Fruit fly (Drosophila melanogaster) whole organism, embryonic: ENCODE results near the gene anchor.

Experiments used
- ATbp ChIP-seq: fragments of 200-800 bp; sonication (Bioruptor generic); optimal IDR thresholded peaks from 2 replicates; lab custom pipeline; 2017; ENCODE audit warnings: missing biosample characterization, mild to moderate bottlenecking, missing genetic modification characterization, missing genetic modification reagents
- Atf-2 ChIP-seq: fragments of 200-800 bp; sonication (Bioruptor generic); optimal IDR thresholded peaks from 2 replicates; lab custom pipeline; 2016; ENCODE audit warnings: missing biosample characterization, missing genetic modification characterization
- Bgb ChIP-seq: fragments of 200-800 bp; sonication (Bioruptor generic); IDR thresholded peaks from 2 replicates; pipeline ENCODE4 v1.3.6; 2022; ENCODE audit warnings: missing biosample characterization, missing genetic modification characterization; ENCODE audit not compliant: partially characterized antibody
- CG12236 ChIP-seq: fragments of 200-800 bp; sonication (Bioruptor generic); optimal IDR thresholded peaks from 2 replicates; lab custom pipeline; 2016; ENCODE audit warnings: missing biosample characterization, missing genetic modification characterization
- CG15696 ChIP-seq: fragments of 200-800 bp; sonication (Bioruptor generic); optimal IDR thresholded peaks from 2 replicates; lab custom pipeline; 2019; ENCODE audit warnings: missing biosample characterization, mild to moderate bottlenecking, missing genetic modification characterization, moderate library complexity
- CG1647 ChIP-seq: fragments of 200-800 bp; sonication (Bioruptor generic); optimal IDR thresholded peaks from 3 replicates; lab custom pipeline; 2016; ENCODE audit warnings: missing biosample characterization, missing genetic modification characterization
- CG16779 ChIP-seq: fragments of 200-800 bp; sonication (Bioruptor generic); IDR thresholded peaks from 2 replicates; pipeline ENCODE4 v1.3.6; 2022; ENCODE audit warnings: missing biosample characterization, missing genetic modification characterization
- CG17359 ChIP-seq: fragments of 200-800 bp; sonication (Bioruptor generic); optimal IDR thresholded peaks from 3 replicates; lab custom pipeline; 2018; ENCODE audit warnings: missing biosample characterization, mild to moderate bottlenecking, missing genetic modification characterization, moderate library complexity
- CG18599 ChIP-seq: fragments of 200-800 bp; sonication (Bioruptor generic); optimal IDR thresholded peaks from 3 replicates; lab custom pipeline; 2017; ENCODE audit warnings: missing biosample characterization, missing genetic modification characterization, mild to moderate bottlenecking, moderate library complexity, missing genetic modification reagents
- CG30020 ChIP-seq: fragments of 200-800 bp; optimal IDR thresholded peaks from 2 replicates; lab custom pipeline; 2019; ENCODE audit warnings: missing biosample characterization, mild to moderate bottlenecking, missing genetic modification characterization, moderate library complexity
- CG31388 ChIP-seq: fragments of 200-800 bp; sonication (Bioruptor generic); optimal IDR thresholded peaks from 2 replicates; lab custom pipeline; 2016; ENCODE audit warnings: missing biosample characterization, missing genetic modification characterization
- CG3281 ChIP-seq: fragments of 200-800 bp; sonication (Bioruptor generic); optimal IDR thresholded peaks from 3 replicates; lab custom pipeline; 2017; ENCODE audit warnings: missing biosample characterization, mild to moderate bottlenecking, missing genetic modification characterization
- CG4282 ChIP-seq: fragments of 200-800 bp; sonication (Bioruptor generic); optimal IDR thresholded peaks from 2 replicates; lab custom pipeline; 2016; ENCODE audit warnings: missing biosample characterization, missing genetic modification characterization
- CG4328 ChIP-seq: fragments of 200-800 bp; sonication (Bioruptor generic); optimal IDR thresholded peaks from 3 replicates; lab custom pipeline; 2017; ENCODE audit warnings: missing biosample characterization, missing genetic modification reagents, missing genetic modification characterization
- CG6854 ChIP-seq: fragments of 200-800 bp; sonication (Bioruptor generic); optimal IDR thresholded peaks from 3 replicates; lab custom pipeline; 2017; ENCODE audit warnings: missing biosample characterization, mild to moderate bottlenecking, missing genetic modification characterization
- CG7357 ChIP-seq: fragments of 200-800 bp; sonication (Bioruptor generic); IDR thresholded peaks from 3 replicates; pipeline ENCODE4 v1.3.6; 2022; ENCODE audit warnings: missing biosample characterization, missing genetic modification characterization
- CG7556 ChIP-seq: fragments of 200-800 bp; sonication (Bioruptor generic); optimal IDR thresholded peaks from 2 replicates; lab custom pipeline; 2017; ENCODE audit warnings: missing biosample characterization, mild to moderate bottlenecking, missing genetic modification characterization
- CG7745 ChIP-seq: fragments of 200-800 bp; sonication (Bioruptor generic); optimal IDR thresholded peaks from 2 replicates; lab custom pipeline; 2018; ENCODE audit warnings: missing biosample characterization, mild to moderate bottlenecking, missing genetic modification characterization, moderate library complexity
- Dbx ChIP-seq: fragments of 200-800 bp; sonication (Bioruptor generic); IDR thresholded peaks from 3 replicates; pipeline ENCODE4 v1.3.6; 2022; ENCODE audit warnings: missing biosample characterization, missing genetic modification characterization
- Deaf1 ChIP-seq: fragments of 200-800 bp; optimal IDR thresholded peaks from 3 replicates; lab custom pipeline; 2019; ENCODE audit warnings: missing biosample characterization, mild to moderate bottlenecking, missing genetic modification characterization, moderate library complexity
- Dll ChIP-seq: fragments of 200-800 bp; sonication (Bioruptor generic); IDR thresholded peaks from 4 replicates; pipeline ENCODE4 v1.3.6; 2022; ENCODE audit warnings: missing biosample characterization, missing genetic modification characterization; ENCODE audit not compliant: partially characterized antibody
- Dp ChIP-seq: fragments of 200-800 bp; sonication (Bioruptor generic); optimal IDR thresholded peaks from 2 replicates; lab custom pipeline; 2018; ENCODE audit warnings: missing biosample characterization, mild to moderate bottlenecking, missing genetic modification characterization, moderate library complexity
- Dref ChIP-seq: fragments of 200-800 bp; sonication (Bioruptor generic); IDR thresholded peaks from 2 replicates; pipeline ENCODE4 v1.3.6; 2022; ENCODE audit warnings: missing biosample characterization, missing genetic modification characterization
- ERR ChIP-seq: fragments of 200-800 bp; sonication (Bioruptor generic); optimal IDR thresholded peaks from 2 replicates; lab custom pipeline; 2016; ENCODE audit warnings: missing biosample characterization, missing genetic modification characterization
- HmgZ ChIP-seq: fragments of 200-800 bp; sonication (Bioruptor generic); optimal IDR thresholded peaks from 2 replicates; lab custom pipeline; 2018; ENCODE audit warnings: missing biosample characterization, mild to moderate bottlenecking, missing genetic modification characterization
- Hr78 ChIP-seq, 2 experiments: fragments of 200-800 bp in 1 of 2; fragments of >200 bp in 1 of 2; sonication (Bioruptor generic) in 1 of 2; optimal IDR thresholded peaks; 2 replicates each; lab custom pipeline; 2017 to 2019; ENCODE audit warnings: missing biosample characterization in 2 of 2, missing genetic modification characterization in 2 of 2, mild to moderate bottlenecking in 1 of 2, moderate library complexity in 1 of 2
- Med ChIP-seq: fragments of 200-800 bp; sonication (Bioruptor generic); peaks from one replicate; lab custom pipeline; 2016; ENCODE audit warnings: missing biosample characterization, missing genetic modification characterization, mild to moderate bottlenecking, inconsistent platforms, moderate library complexity
- Ptx1 ChIP-seq: fragments of 200-800 bp; sonication (Bioruptor generic); IDR thresholded peaks from 2 replicates; pipeline ENCODE4 v1.3.6; 2022; ENCODE audit warnings: missing biosample characterization, missing genetic modification characterization
- Sin3A ChIP-seq: fragments of >200 bp; optimal IDR thresholded peaks from 2 replicates; lab custom pipeline; 2018
- aop ChIP-seq: fragments of 200-800 bp; sonication (Bioruptor generic); IDR thresholded peaks from 2 replicates; pipeline ENCODE4 v1.3.6; 2022; ENCODE audit warnings: missing biosample characterization, missing genetic modification characterization
- btn ChIP-seq: fragments of 200-800 bp; sonication (Bioruptor generic); optimal IDR thresholded peaks from 2 replicates; lab custom pipeline; 2016; ENCODE audit warnings: missing biosample characterization, missing genetic modification characterization
- caup ChIP-seq: fragments of 200-800 bp; sonication (Bioruptor generic); optimal IDR thresholded peaks from 3 replicates; lab custom pipeline; 2017; ENCODE audit warnings: missing biosample characterization, mild to moderate bottlenecking, missing genetic modification characterization, moderate library complexity; ENCODE audit not compliant: severe bottlenecking
- chm ChIP-seq: fragments of 200-800 bp; sonication (Bioruptor generic); IDR thresholded peaks from 2 replicates; pipeline ENCODE4 v1.3.6; 2022; ENCODE audit warnings: missing biosample characterization, missing genetic modification characterization
- crc ChIP-seq: fragments of 200-800 bp; sonication (Bioruptor generic); optimal IDR thresholded peaks from 2 replicates; lab custom pipeline; 2016; ENCODE audit warnings: missing biosample characterization, missing genetic modification characterization
- croc ChIP-seq: fragments of 200-800 bp; sonication (Bioruptor generic); conservative IDR thresholded peaks from 3 replicates; pipeline ENCODE4 v1.3.6; 2022; ENCODE audit warnings: missing biosample characterization, missing genetic modification characterization
- cwo ChIP-seq: fragments of 200-800 bp; sonication (Bioruptor generic); optimal IDR thresholded peaks from 3 replicates; lab custom pipeline; 2017; ENCODE audit warnings: missing biosample characterization, missing genetic modification characterization, mild to moderate bottlenecking, moderate library complexity, missing genetic modification reagents
- exex ChIP-seq: fragments of 200-800 bp; sonication (Bioruptor generic); optimal IDR thresholded peaks from 4 replicates; lab custom pipeline; 2018; ENCODE audit warnings: missing biosample characterization, mild to moderate bottlenecking, missing genetic modification characterization, moderate library complexity
- fu2 ChIP-seq: fragments of 200-800 bp; sonication (Bioruptor generic); optimal IDR thresholded peaks from 2 replicates; lab custom pipeline; 2016; ENCODE audit warnings: missing biosample characterization, missing genetic modification characterization
- grau ChIP-seq: fragments of 200-800 bp; optimal IDR thresholded peaks from 3 replicates; lab custom pipeline; 2019; ENCODE audit warnings: missing biosample characterization, mild to moderate bottlenecking, missing genetic modification characterization, moderate library complexity
- hb ChIP-seq: fragments of 200-800 bp; sonication (Bioruptor generic); IDR thresholded peaks from 3 replicates; pipeline ENCODE4 v1.3.6; 2022; ENCODE audit warnings: missing biosample characterization, missing genetic modification characterization; ENCODE audit not compliant: partially characterized antibody
- her ChIP-seq: fragments of 200-800 bp; sonication (Bioruptor generic); optimal IDR thresholded peaks from 2 replicates; lab custom pipeline; 2016; ENCODE audit warnings: missing biosample characterization, missing genetic modification characterization
- klu ChIP-seq: fragments of 200-800 bp; sonication (Bioruptor generic); IDR thresholded peaks from 2 replicates; pipeline ENCODE4 v1.3.6; 2022; ENCODE audit warnings: missing biosample characterization, missing genetic modification characterization
- knrl ChIP-seq: fragments of 200-800 bp; sonication (Bioruptor generic); IDR thresholded peaks from 3 replicates; pipeline ENCODE4 v1.3.6; 2022; ENCODE audit warnings: missing biosample characterization, missing genetic modification characterization; ENCODE audit not compliant: partially characterized antibody
- lbe ChIP-seq: fragments of 200-800 bp; sonication (Bioruptor generic); optimal IDR thresholded peaks from 2 replicates; lab custom pipeline; 2016; ENCODE audit warnings: missing biosample characterization, mild to moderate bottlenecking, missing genetic modification characterization
- lilli ChIP-seq: fragments of 200-800 bp; sonication (Bioruptor generic); optimal IDR thresholded peaks from 3 replicates; lab custom pipeline; 2016; ENCODE audit warnings: missing biosample characterization, missing genetic modification characterization
- mirr ChIP-seq: fragments of 200-800 bp; sonication (Bioruptor generic); optimal IDR thresholded peaks from 3 replicates; lab custom pipeline; 2018; ENCODE audit warnings: missing biosample characterization, mild to moderate bottlenecking, missing genetic modification characterization
- scrt ChIP-seq: fragments of 200-800 bp; sonication (Bioruptor generic); optimal IDR thresholded peaks from 2 replicates; lab custom pipeline; 2018; ENCODE audit warnings: missing biosample characterization, mild to moderate bottlenecking, missing genetic modification characterization, moderate library complexity
- vvl ChIP-seq: fragments of 200-800 bp; sonication (Bioruptor generic); IDR thresholded peaks from 2 replicates; pipeline ENCODE4 v1.3.6; 2022; ENCODE audit warnings: missing biosample characterization, missing genetic modification characterization
- wek ChIP-seq: fragments of 200-800 bp; sonication (Bioruptor generic); optimal IDR thresholded peaks from 3 replicates; lab custom pipeline; 2018; ENCODE audit warnings: missing biosample characterization, mild to moderate bottlenecking, missing genetic modification characterization, moderate library complexity
- z ChIP-seq: fragments of 200-800 bp; sonication (Bioruptor generic); IDR thresholded peaks from 3 replicates; pipeline ENCODE4 v1.3.6; 2022; ENCODE audit warnings: missing biosample characterization, missing genetic modification characterization
- zf30C ChIP-seq: fragments of 200-800 bp; sonication (Bioruptor generic); optimal IDR thresholded peaks from 3 replicates; lab custom pipeline; 2018; ENCODE audit warnings: missing biosample characterization, mild to moderate bottlenecking, missing genetic modification characterization

anchor gene

dm6 chr3L:17665084-17665576, 43.5 kb downstream of the anchor start (continued):
- TF ChIP-seq vvl (GFP tag; lab: Robert Waterston, UW) (no peak), Med (GFP tag; lab: Kevin White, UChicago) (peak; percentile 85), Hr78 (GFP tag; optimal IDR thresholded peaks at IDR 0.05; lab: Kevin White, UChicago) (no peak), Dll (GFP tag; lab: Robert Waterston, UW) (no peak), CG18599 (GFP tag; lab: Kevin White, UChicago) (peak; percentile 58), aop (GFP tag; lab: Robert Waterston, UW) (no peak), CG16779 (GFP tag; lab: Robert Waterston, UW) (no peak), CG30020 (no peak), zf30C (GFP tag; lab: Kevin White, UChicago) (no peak), Dp (GFP tag; lab: Kevin White, UChicago) (peak; percentile 48), wek (no peak), Deaf1 (tag; lab: Kevin White, UChicago) (peak; percentile 97), z (GFP tag; lab: Robert Waterston, UW) (no peak), Sin3A (lab: Kevin White, UChicago) (no peak), CG3281 (GFP tag; lab: Kevin White, UChicago) (peak; percentile 30), HmgZ (peak; percentile 24), ATbp (GFP tag; lab: Kevin White, UChicago) (no peak), Dbx (peak; percentile 25; the same call in 1 of the 3 replicates), fu2 (GFP tag; lab: Kevin White, UChicago) (no peak), CG7556 (no peak), CG1647 (GFP tag; lab: Kevin White, UChicago) (no peak), cwo (peak; percentile 71), caup (peak; percentile 48), crc (GFP tag; lab: Kevin White, UChicago) (no peak), klu (GFP tag; lab: Robert Waterston, UW) (no peak), lilli (GFP tag; lab: Kevin White, UChicago) (no peak), knrl (GFP tag; lab: Robert Waterston, UW) (no peak), scrt (GFP tag; lab: Kevin White, UChicago) (peak; percentile 24), CG12236 (no peak), Atf-2 (GFP tag; lab: Kevin White, UChicago) (no peak), btn (GFP tag; lab: Kevin White, UChicago) (no peak), lbe (GFP tag; lab: Kevin White, UChicago) (no peak), CG4328 (GFP tag; lab: Kevin White, UChicago) (no peak), her (GFP tag; lab: Kevin White, UChicago) (no peak), croc (no peak), CG7357 (GFP tag; lab: Robert Waterston, UW) (no peak), CG4282 (GFP tag; lab: Kevin White, UChicago) (no peak), CG7745 (tag; lab: Kevin White, UChicago) (no peak), hb (GFP tag; lab: Robert Waterston, UW) (no peak), CG15696 (tag; lab: Kevin White, UChicago) (no peak), mirr (GFP tag; lab: Kevin White, UChicago) (peak; percentile 83), chm (no peak; the same call in 1 of the 2 replicates), Dref (no peak), Bgb (GFP tag; lab: Robert Waterston, UW) (peak; percentile 31; the same call in 1 of the 2 replicates), grau (no peak), CG17359 (no peak), Ptx1 (GFP tag; lab: Robert Waterston, UW) (no peak), exex (tag; lab: Kevin White, UChicago) (peak; percentile 64), ERR (peak; percentile 34), CG6854 (GFP tag; lab: Kevin White, UChicago) (no peak), CG31388 (GFP tag; lab: Kevin White, UChicago) (no peak)
